Fruit fly (Drosophila melanogaster) whole organism, embryonic: ENCODE results near the gene CG4025.

Experiments
- Ada2b ChIP-seq: fragments of 200-800 bp; sonication (Bioruptor generic); IDR thresholded peaks from 2 replicates; pipeline ENCODE4 v1.3.6; 2022; ENCODE audit warnings: missing biosample characterization, missing genetic modification characterization
- Aef1 ChIP-seq: fragments of 200-800 bp; sonication (Bioruptor generic); IDR thresholded peaks from 3 replicates; pipeline ENCODE4 v1.3.6; 2022; ENCODE audit warnings: missing biosample characterization, missing genetic modification characterization
- Awh ChIP-seq: fragments of 200-800 bp; sonication (Bioruptor generic); IDR thresholded peaks from 2 replicates; pipeline ENCODE4, ENCODE4 v1.3.6; 2022; ENCODE audit warnings: missing biosample characterization, missing genetic modification characterization
- CG10543 ChIP-seq: fragments of 200-800 bp; sonication (Bioruptor generic); optimal IDR thresholded peaks from 3 replicates; lab custom pipeline; 2017; ENCODE audit warnings: missing biosample characterization, mild to moderate bottlenecking, missing genetic modification characterization, moderate library complexity
- CG13287 ChIP-seq: fragments of 200-800 bp; sonication (Bioruptor generic); IDR thresholded peaks from 2 replicates; pipeline ENCODE4 v1.3.6; 2022; ENCODE audit warnings: missing biosample characterization, missing genetic modification characterization; ENCODE audit not compliant: partially characterized antibody
- CG14014 ChIP-seq: fragments of 200-800 bp; sonication (Bioruptor generic); IDR thresholded peaks from 2 replicates; pipeline ENCODE4 v1.3.6; 2022; ENCODE audit warnings: missing biosample characterization, missing genetic modification characterization
- CG14667 ChIP-seq: fragments of 200-800 bp; sonication (Bioruptor generic); IDR thresholded peaks from 2 replicates; pipeline ENCODE4 v1.3.6; 2022; ENCODE audit warnings: missing biosample characterization, missing genetic modification characterization
- CG15514 ChIP-seq: fragments of 200-800 bp; sonication (Bioruptor generic); optimal IDR thresholded peaks from 3 replicates; lab custom pipeline; 2017; ENCODE audit warnings: missing biosample characterization, missing genetic modification characterization, mild to moderate bottlenecking, moderate library complexity, missing genetic modification reagents
- CG16779 ChIP-seq: fragments of 200-800 bp; sonication (Bioruptor generic); IDR thresholded peaks from 2 replicates; pipeline ENCODE4 v1.3.6; 2022; ENCODE audit warnings: missing biosample characterization, missing genetic modification characterization
- CG17829 ChIP-seq: fragments of 200-800 bp; optimal IDR thresholded peaks from 2 replicates; lab custom pipeline; 2019; ENCODE audit warnings: missing biosample characterization, mild to moderate bottlenecking, missing genetic modification characterization, moderate library complexity
- CG18764 ChIP-seq: fragments of 200-800 bp; sonication (Bioruptor generic); optimal IDR thresholded peaks from 3 replicates; lab custom pipeline; 2016; ENCODE audit warnings: missing biosample characterization, missing genetic modification characterization
- CG2129 ChIP-seq: fragments of 200-800 bp; sonication (Bioruptor generic); IDR thresholded peaks from 2 replicates; pipeline ENCODE4 v1.3.6; 2022; ENCODE audit warnings: missing biosample characterization, missing genetic modification characterization; ENCODE audit not compliant: partially characterized antibody
- CG31441 ChIP-seq: fragments of 200-800 bp; sonication (Bioruptor generic); IDR thresholded peaks from 2 replicates; pipeline ENCODE4 v1.3.6; 2022; ENCODE audit warnings: missing biosample characterization, missing genetic modification characterization
- CG32772 ChIP-seq: fragments of 200-800 bp; sonication (Bioruptor generic); IDR thresholded peaks from 2 replicates; pipeline ENCODE4 v1.3.6; 2022; ENCODE audit warnings: missing biosample characterization, missing genetic modification characterization
- CG3726 ChIP-seq: fragments of 200-800 bp; sonication (Bioruptor generic); IDR thresholded peaks from 3 replicates; pipeline ENCODE4, ENCODE4 v1.3.6; 2022; ENCODE audit warnings: missing biosample characterization, missing genetic modification characterization
- CG43689 ChIP-seq: fragments of 200-800 bp; sonication (Bioruptor generic); IDR thresholded peaks from 2 replicates; pipeline ENCODE4 v1.3.6; 2022; ENCODE audit warnings: missing biosample characterization, missing genetic modification characterization
- CG4707 ChIP-seq: fragments of 200-800 bp; sonication (Bioruptor generic); optimal IDR thresholded peaks from 2 replicates; lab custom pipeline; 2018; ENCODE audit warnings: missing biosample characterization, mild to moderate bottlenecking, missing genetic modification characterization, moderate library complexity
- CG4730 ChIP-seq: fragments of 200-800 bp; sonication (Bioruptor generic); IDR thresholded peaks from 2 replicates; pipeline ENCODE4 v1.3.6; 2022; ENCODE audit warnings: missing biosample characterization, missing genetic modification characterization
- CG7357 ChIP-seq: fragments of 200-800 bp; sonication (Bioruptor generic); IDR thresholded peaks from 3 replicates; pipeline ENCODE4 v1.3.6; 2022; ENCODE audit warnings: missing biosample characterization, missing genetic modification characterization
- CG8924 ChIP-seq: fragments of 200-800 bp; optimal IDR thresholded peaks from 3 replicates; lab custom pipeline; 2019; ENCODE audit warnings: missing biosample characterization, mild to moderate bottlenecking, missing genetic modification characterization, moderate library complexity
- CG8944 ChIP-seq: fragments of 200-800 bp; sonication (Bioruptor generic); optimal IDR thresholded peaks from 3 replicates; lab custom pipeline; 2016; ENCODE audit warnings: missing biosample characterization, missing genetic modification characterization
- CG9215 ChIP-seq: fragments of 200-800 bp; sonication (Bioruptor generic); IDR thresholded peaks from 2 replicates; pipeline ENCODE4 v1.3.6; 2022; ENCODE audit warnings: missing biosample characterization, missing genetic modification characterization
- CHES-1-like ChIP-seq: fragments of 200-800 bp; sonication (Bioruptor generic); optimal IDR thresholded peaks from 2 replicates; lab custom pipeline; 2016; ENCODE audit warnings: missing biosample characterization, missing genetic modification characterization
- Dad ChIP-seq: fragments of 200-800 bp; sonication (Bioruptor generic); optimal IDR thresholded peaks from 3 replicates; lab custom pipeline; 2016; ENCODE audit warnings: missing biosample characterization, missing genetic modification characterization
- Elba2 ChIP-seq: fragments of 200-800 bp; sonication (Bioruptor generic); optimal IDR thresholded peaks from 3 replicates; lab custom pipeline; 2016; ENCODE audit warnings: missing biosample characterization, missing genetic modification characterization
- Fer1 ChIP-seq: fragments of 200-800 bp; sonication (Bioruptor generic); optimal IDR thresholded peaks from 2 replicates; lab custom pipeline; 2017; ENCODE audit warnings: missing biosample characterization, mild to moderate bottlenecking, missing genetic modification characterization
- HmgD ChIP-seq: fragments of 200-800 bp; sonication (Bioruptor generic); optimal IDR thresholded peaks from 3 replicates; lab custom pipeline; 2016; ENCODE audit warnings: missing biosample characterization, missing genetic modification characterization
- Mrtf ChIP-seq: fragments of 200-800 bp; sonication (Bioruptor generic); IDR thresholded peaks from 3 replicates; pipeline ENCODE4 v1.3.6; 2022; ENCODE audit warnings: missing biosample characterization, missing genetic modification characterization
- NC2α ChIP-seq: fragments of 200-800 bp; sonication (Bioruptor generic); optimal IDR thresholded peaks from 2 replicates; lab custom pipeline; 2016; ENCODE audit warnings: missing biosample characterization, missing genetic modification characterization
- Oli ChIP-seq: fragments of 200-800 bp; sonication (Bioruptor generic); optimal IDR thresholded peaks from 2 replicates; lab custom pipeline; 2018; ENCODE audit warnings: missing biosample characterization, mild to moderate bottlenecking, missing genetic modification characterization, moderate library complexity
- Scr ChIP-seq: fragments of 200-800 bp; sonication (Bioruptor generic); IDR thresholded peaks from 2 replicates; pipeline ENCODE4 v1.3.6; 2022; ENCODE audit warnings: missing biosample characterization, missing genetic modification characterization; ENCODE audit not compliant: partially characterized antibody
- Sox102F ChIP-seq: fragments of 200-800 bp; sonication (Bioruptor generic); optimal IDR thresholded peaks from 2 replicates; lab custom pipeline; 2018; ENCODE audit warnings: missing biosample characterization, mild to moderate bottlenecking, missing genetic modification characterization, moderate library complexity
- Sry-β ChIP-seq: fragments of 200-800 bp; sonication (Bioruptor generic); optimal IDR thresholded peaks from 2 replicates; lab custom pipeline; 2018; ENCODE audit warnings: missing biosample characterization, mild to moderate bottlenecking, missing genetic modification characterization, moderate library complexity
- Usf ChIP-seq: fragments of 200-800 bp; sonication (Bioruptor generic); optimal IDR thresholded peaks from 2 replicates; lab custom pipeline; 2017; ENCODE audit warnings: missing genotype, missing biosample characterization, missing genetic modification characterization
- ase ChIP-seq: fragments of 200-800 bp; sonication (Bioruptor generic); IDR thresholded peaks from 3 replicates; pipeline ENCODE4 v1.3.6; 2022; ENCODE audit warnings: missing biosample characterization, missing genetic modification characterization
- bcd ChIP-seq: fragments of 200-800 bp; sonication (Bioruptor generic); optimal IDR thresholded peaks from 2 replicates; lab custom pipeline; 2017; ENCODE audit warnings: missing biosample characterization, mild to moderate bottlenecking, missing genetic modification characterization
- crol ChIP-seq: fragments of 200-800 bp; sonication (Bioruptor generic); IDR thresholded peaks from 2 replicates; pipeline ENCODE4 v1.3.6; 2022; ENCODE audit warnings: missing biosample characterization, missing genetic modification characterization
- eyg ChIP-seq: fragments of 200-800 bp; sonication (Bioruptor generic); optimal IDR thresholded peaks from 3 replicates; lab custom pipeline; 2016; ENCODE audit warnings: missing biosample characterization, missing genetic modification characterization
- fd102C ChIP-seq: fragments of 200-800 bp; sonication (Bioruptor generic); optimal IDR thresholded peaks from 2 replicates; lab custom pipeline; 2018; ENCODE audit warnings: missing biosample characterization, mild to moderate bottlenecking, missing genetic modification characterization, moderate library complexity
- gfzf ChIP-seq: fragments of 200-800 bp; sonication (Bioruptor generic); optimal IDR thresholded peaks from 2 replicates; lab custom pipeline; 2016; ENCODE audit warnings: missing biosample characterization, mild to moderate bottlenecking, missing genetic modification characterization, moderate library complexity
- ind ChIP-seq: fragments of 200-800 bp; sonication (Bioruptor generic); optimal IDR thresholded peaks from 3 replicates; lab custom pipeline; 2016; ENCODE audit warnings: missing biosample characterization, missing genetic modification characterization
- lbe ChIP-seq: fragments of 200-800 bp; sonication (Bioruptor generic); optimal IDR thresholded peaks from 2 replicates; lab custom pipeline; 2016; ENCODE audit warnings: missing biosample characterization, mild to moderate bottlenecking, missing genetic modification characterization
- lov ChIP-seq, 2 experiments: fragments of 200-800 bp in 1 of 2; fragments of >200 bp in 1 of 2; sonication (Bioruptor generic) in 1 of 2; IDR thresholded peaks in 1 of 2; optimal IDR thresholded peaks in 1 of 2; 2 replicates in 1 of 2; 3 replicates in 1 of 2; pipeline versions ENCODE4 v1.3.6 to Lab custom; 2017 to 2022; ENCODE audit warnings: missing biosample characterization in 1 of 2, missing genetic modification characterization in 1 of 2
- maf-S ChIP-seq: fragments of 200-800 bp; sonication (Bioruptor generic); optimal IDR thresholded peaks from 2 replicates; lab custom pipeline; 2016; ENCODE audit warnings: missing biosample characterization, missing genetic modification characterization
- oc ChIP-seq: fragments of 200-800 bp; sonication (Bioruptor generic); optimal IDR thresholded peaks from 2 replicates; lab custom pipeline; 2018; ENCODE audit warnings: missing biosample characterization, mild to moderate bottlenecking, missing genetic modification characterization, moderate library complexity
- rib ChIP-seq: fragments of 200-800 bp; sonication (Bioruptor generic); IDR thresholded peaks from 2 replicates; pipeline ENCODE4 v1.3.6; 2022; ENCODE audit warnings: missing biosample characterization, missing genetic modification characterization
- sr ChIP-seq: fragments of 200-800 bp; sonication (Bioruptor generic); IDR thresholded peaks from 3 replicates; pipeline ENCODE4 v1.3.6; 2022; ENCODE audit warnings: missing biosample characterization, missing genetic modification characterization
- stwl ChIP-seq: fragments of 200-800 bp; sonication (Bioruptor generic); optimal IDR thresholded peaks from 3 replicates; lab custom pipeline; 2018; ENCODE audit warnings: missing biosample characterization, mild to moderate bottlenecking, missing genetic modification characterization, moderate library complexity
- trh ChIP-seq: fragments of 200-800 bp; sonication (Bioruptor generic); optimal IDR thresholded peaks from 2 replicates; lab custom pipeline; 2016; ENCODE audit warnings: missing biosample characterization, missing genetic modification characterization
- zfh1 ChIP-seq: fragments of 200-800 bp; sonication (Bioruptor generic); IDR thresholded peaks from 3 replicates; pipeline ENCODE4 v1.3.6; 2022; ENCODE audit warnings: missing biosample characterization, missing genetic modification characterization

The CG4025 gene

dm6 chrX:2083678-2084162, 7.0 kb downstream of the CG4025 start (continued):
- peak; percentile 81 for TF ChIP-seq bcd (GFP tag; lab: Kevin White, UChicago)
- no peak for TF ChIP-seq stwl
- TF ChIP-seq Awh (GFP tag; lab: Robert Waterston, UW): peak; percentile 85
- peak; percentile 50; the same call in 1 of the 2 replicates for TF ChIP-seq CG9215 (GFP tag; lab: Robert Waterston, UW)
- no peak for TF ChIP-seq fd102C (GFP tag; lab: Kevin White, UChicago)
- TF ChIP-seq sr: peak; percentile 68
- peak; percentile 77 for TF ChIP-seq ase
- TF ChIP-seq zfh1 (GFP tag; lab: Robert Waterston, UW): peak; percentile 88
- TF ChIP-seq CG7357 (GFP tag; lab: Robert Waterston, UW): peak; percentile 76
- TF ChIP-seq lov (optimal IDR thresholded peaks at IDR 0.05; lab: Kevin White, UChicago): no peak
- TF ChIP-seq lov (GFP tag; IDR thresholded peaks at IDR 0.05; lab: Robert Waterston, UW): peak; percentile 84; the same call in 1 of the 3 replicates
- peak; percentile 75; the same call in 2 of the 3 replicates for TF ChIP-seq CG3726 (GFP tag; lab: Robert Waterston, UW)
- peak; percentile 87 for TF ChIP-seq CG8944 (GFP tag; lab: Kevin White, UChicago)
- peak; percentile 14 for TF ChIP-seq Sry-β (GFP tag; lab: Kevin White, UChicago)
- TF ChIP-seq Usf (GFP tag; lab: Kevin White, UChicago): peak; percentile 48
- TF ChIP-seq CG15514 (GFP tag; lab: Kevin White, UChicago): peak; percentile 41
- TF ChIP-seq trh: peak; percentile 25
- TF ChIP-seq maf-S: peak; percentile 74
- TF ChIP-seq rib (GFP tag; lab: Robert Waterston, UW): peak; percentile 60; the same call in 1 of the 2 replicates
- TF ChIP-seq CG13287 (GFP tag; lab: Robert Waterston, UW): peak; percentile 39

DNA sequence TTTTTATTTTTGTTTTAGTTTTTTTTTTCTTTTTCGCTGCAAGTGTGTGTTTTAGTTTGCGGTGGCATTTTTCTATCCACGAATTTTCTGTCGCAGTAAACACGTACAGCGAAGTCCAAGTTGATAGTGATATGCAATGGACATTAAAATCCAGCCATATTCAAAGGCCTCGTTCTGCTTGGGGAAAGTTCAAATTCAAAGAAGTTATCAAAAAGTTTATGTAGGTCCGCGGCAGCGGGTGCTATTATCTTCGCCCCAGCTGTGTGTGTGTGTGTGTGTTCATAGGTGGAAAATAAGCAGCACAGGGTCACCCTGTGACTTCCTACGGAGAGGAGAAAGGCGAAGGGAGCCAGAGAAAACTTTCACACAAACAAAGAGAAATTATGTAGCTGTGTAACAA, 10.7 kb downstream of the CG4025 start:
- TF ChIP-seq Dad (GFP tag; lab: Kevin White, UChicago): peak; percentile 27
- no peak for TF ChIP-seq lbe (GFP tag; lab: Kevin White, UChicago)
- no peak for TF ChIP-seq CG2129 (GFP tag; lab: Robert Waterston, UW)
- TF ChIP-seq CHES-1-like (GFP tag; lab: Kevin White, UChicago): peak; percentile 29
- TF ChIP-seq HmgD (GFP tag; lab: Kevin White, UChicago): no peak
- peak; percentile 70 for TF ChIP-seq oc (tag; lab: Kevin White, UChicago)
- peak; percentile 22 for TF ChIP-seq Fer1 (GFP tag; lab: Kevin White, UChicago)
- TF ChIP-seq ind (GFP tag; lab: Kevin White, UChicago): peak; percentile 48
- TF ChIP-seq CG18764: no peak
- TF ChIP-seq CG32772 (GFP tag; lab: Robert Waterston, UW): peak; percentile 65
- TF ChIP-seq fd102C (GFP tag; lab: Kevin White, UChicago): no peak
- 0 out of 3 replicates have a peak, but pooled peaks have one; percentile 14 for TF ChIP-seq Aef1 (GFP tag; lab: Robert Waterston, UW)
- peak; percentile 68 for TF ChIP-seq Oli (tag; lab: Kevin White, UChicago)
- peak; percentile 49; the same call in 1 of the 2 replicates for TF ChIP-seq CG14014 (GFP tag; lab: Robert Waterston, UW)
- TF ChIP-seq CG17829 (tag; lab: Kevin White, UChicago): peak; percentile 48
- peak; percentile 57 for TF ChIP-seq CG8924 (tag; lab: Kevin White, UChicago)
- TF ChIP-seq Sox102F: peak; percentile 71
- peak; percentile 65 for TF ChIP-seq CG4707 (GFP tag; lab: Kevin White, UChicago)
- no peak for TF ChIP-seq Scr (GFP tag; lab: Robert Waterston, UW)
- TF ChIP-seq gfzf (GFP tag; lab: Kevin White, UChicago): no peak
- peak; percentile 51 for TF ChIP-seq CG14667 (GFP tag; lab: Robert Waterston, UW)
- peak; percentile 35; the same call in 1 of the 2 replicates for TF ChIP-seq Ada2b
- TF ChIP-seq CG31441 (GFP tag; lab: Robert Waterston, UW): peak; percentile 56; the same call in 1 of the 2 replicates
- TF ChIP-seq eyg: no peak
- TF ChIP-seq CG16779 (GFP tag; lab: Robert Waterston, UW): 0 out of 2 replicates have a peak, but pooled peaks have one; percentile 25
- TF ChIP-seq Mrtf (GFP tag; lab: Robert Waterston, UW): peak; percentile 44; the same call in 2 of the 3 replicates
- TF ChIP-seq CG43689 (GFP tag; lab: Robert Waterston, UW): peak; percentile 43
- no peak for TF ChIP-seq NC2α (GFP tag; lab: Kevin White, UChicago)
- no peak for TF ChIP-seq crol (GFP tag; lab: Robert Waterston, UW)
- no peak for TF ChIP-seq CG4730
- TF ChIP-seq CG10543: no peak
- no peak for TF ChIP-seq Elba2 (GFP tag; lab: Kevin White, UChicago)
